Fruit fly (Drosophila melanogaster) S2 (cell line): ENCODE results near the gene jub.

Experiments
- CG8478 ChIP-seq: fragments of >200 bp; optimal IDR thresholded peaks from 2 replicates; lab custom pipeline; 2018
- CTCF ChIP-seq, 2 experiments: fragments of >200 bp; optimal IDR thresholded peaks; 2 replicates each; lab custom pipeline; 2018

DNA sequence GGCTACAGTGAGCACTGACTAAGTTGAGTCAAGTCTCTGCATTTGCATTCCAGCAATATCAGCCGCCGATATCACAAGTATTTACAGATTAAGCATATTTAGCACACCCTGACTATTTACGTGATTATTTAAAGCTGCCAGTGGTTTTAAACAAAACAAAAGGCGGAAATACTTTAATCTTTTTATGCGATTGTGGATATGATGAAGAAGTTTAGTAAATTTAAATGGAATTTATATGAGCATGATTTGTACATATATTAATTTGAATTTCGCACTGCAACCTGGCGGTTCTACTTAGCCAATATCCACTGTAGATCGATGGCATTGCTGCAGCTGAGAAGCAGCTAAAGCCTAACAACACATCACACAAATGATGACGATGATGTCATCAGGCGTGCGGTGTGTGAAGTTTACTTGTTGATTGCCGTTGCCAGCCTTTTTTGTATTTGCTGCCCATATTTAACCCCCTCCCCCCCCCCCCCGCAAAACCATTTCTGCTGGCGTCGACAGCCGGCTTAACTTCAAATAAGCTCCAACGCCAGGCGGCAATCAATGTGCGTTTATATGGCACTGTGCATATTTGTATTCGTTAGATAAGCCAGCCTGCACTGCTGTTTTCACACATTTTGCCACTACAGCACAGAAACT, 14.5 kb downstream of the jub start:
- TF ChIP-seq CG8478 (lab: Kevin White, UChicago) (no peak), CTCF (optimal IDR thresholded peaks at IDR 0.05; lab: Kevin White, UChicago) (no peak)
